Fruit fly (Drosophila melanogaster): ENCODE data around the gene Hsp60A.

Hsp60A gene

dm6 chrX:11149201-11149600 is 40.9 kb downstream of the Hsp60A start, which contains the start of gene Lint-1 (continued):
- TF ChIP-seq CG3995 (GFP tag; optimal IDR thresholded peaks at IDR 0.05): peak; percentile 26
- TF ChIP-seq CG10431 (GFP tag; optimal IDR thresholded peaks at IDR 0.05): no peak
- TF ChIP-seq CG7963 (GFP tag; IDR thresholded peaks at IDR 0.05; ENCODE audit: partially characterized antibody): no peak
- TF ChIP-seq CG3847 (GFP tag; IDR thresholded peaks at IDR 0.05): no peak
- 0 out of 2 replicates have a peak, but pooled peaks have one; percentile 17 for TF ChIP-seq sob (GFP tag; IDR thresholded peaks at IDR 0.05)
- TF ChIP-seq Camta (GFP tag; optimal IDR thresholded peaks at IDR 0.05): peak; percentile 26
- no peak for TF ChIP-seq CG7987 (GFP tag; optimal IDR thresholded peaks at IDR 0.05)
- no peak for TF ChIP-seq wor (GFP tag; IDR thresholded peaks at IDR 0.05)
- peak; percentile 85 for TF ChIP-seq pfk (GFP tag; optimal IDR thresholded peaks at IDR 0.05)
- 0 out of 2 replicates have a peak, but pooled peaks have one; percentile 45 for TF ChIP-seq NFAT (GFP tag; IDR thresholded peaks at IDR 0.05)
- TF ChIP-seq Xrp1 (GFP tag; IDR thresholded peaks at IDR 0.05): peak; percentile 28; the same call in 1 of the 2 replicates
- peak; percentile 37 for TF ChIP-seq BEAF-32 (GFP tag; optimal IDR thresholded peaks at IDR 0.05)
- TF ChIP-seq CG2678 (tag; optimal IDR thresholded peaks at IDR 0.05): peak; percentile 18
- TF ChIP-seq schlank (tag; optimal IDR thresholded peaks at IDR 0.05): no peak
- TF ChIP-seq sim (GFP tag; IDR thresholded peaks at IDR 0.05): no peak
- no peak for TF ChIP-seq tx (GFP tag; optimal IDR thresholded peaks at IDR 0.05)
- peak; percentile 14 for TF ChIP-seq Antp (GFP tag; optimal IDR thresholded peaks at IDR 0.05)
- peak; percentile 26; the same call in 1 of the 2 replicates for TF ChIP-seq sisA (GFP tag; IDR thresholded peaks at IDR 0.05)
- TF ChIP-seq CG11247 (GFP tag; IDR thresholded peaks at IDR 0.05): no peak
- no peak for TF ChIP-seq luna (GFP tag; optimal IDR thresholded peaks at IDR 0.05)
- TF ChIP-seq Dll (GFP tag; IDR thresholded peaks at IDR 0.05; ENCODE audit: partially characterized antibody): peak; percentile 47; the same call in 2 of the 4 replicates
- no peak for TF ChIP-seq slou (GFP tag; optimal IDR thresholded peaks at IDR 0.05)
- peak; percentile 6 for TF ChIP-seq vfl (GFP tag; optimal IDR thresholded peaks at IDR 0.05)
- no peak for TF ChIP-seq Hr3 (GFP tag; optimal IDR thresholded peaks at IDR 0.05)
- TF ChIP-seq Side (GFP tag; optimal IDR thresholded peaks at IDR 0.05): peak; percentile 12
- TF ChIP-seq kni (GFP tag; optimal IDR thresholded peaks at IDR 0.05): no peak
- peak; percentile 56 for TF ChIP-seq row (GFP tag; IDR thresholded peaks at IDR 0.05)
- TF ChIP-seq run (tag; optimal IDR thresholded peaks at IDR 0.05): no peak
- TF ChIP-seq E2f2 (GFP tag; IDR thresholded peaks at IDR 0.05): peak; percentile 21; the same call in 1 of the 2 replicates
- no peak for TF ChIP-seq CG13123 (GFP tag; optimal IDR thresholded peaks at IDR 0.05)
- no peak for TF ChIP-seq fd102C (GFP tag; optimal IDR thresholded peaks at IDR 0.05)
- TF ChIP-seq Rfx (GFP tag; IDR thresholded peaks at IDR 0.05): 0 out of 2 replicates have a peak, but pooled peaks have one; percentile 33
- peak in 1 of 2 experiments; percentile 40 for TF ChIP-seq dpn (GFP tag; optimal IDR thresholded peaks at IDR 0.05)
- TF ChIP-seq HHEX (GFP tag; optimal IDR thresholded peaks at IDR 0.05): no peak
- peak; percentile 94 for TF ChIP-seq CG1603 (tag; optimal IDR thresholded peaks at IDR 0.05)
- TF ChIP-seq CG10366 (GFP tag; IDR thresholded peaks at IDR 0.05): no peak
- no peak for TF ChIP-seq CG5180 (GFP tag; optimal IDR thresholded peaks at IDR 0.05)
- TF ChIP-seq Fer3 (tag; optimal IDR thresholded peaks at IDR 0.05): peak; percentile 2
- TF ChIP-seq her (GFP tag; optimal IDR thresholded peaks at IDR 0.05): peak; percentile 11
- peak; percentile 12 for TF ChIP-seq zfh2 (GFP tag; optimal IDR thresholded peaks at IDR 0.05)
- peak; percentile 49 for TF ChIP-seq Xbp1 (GFP tag; optimal IDR thresholded peaks at IDR 0.05)
- peak; percentile 39 for TF ChIP-seq ssp (GFP tag; IDR thresholded peaks at IDR 0.05)
- TF ChIP-seq Blimp-1 (GFP tag; optimal IDR thresholded peaks at IDR 0.05): no peak
- TF ChIP-seq Hmx (GFP tag; optimal IDR thresholded peaks at IDR 0.05): no peak
- peak; percentile 9 for TF ChIP-seq gfzf (GFP tag; optimal IDR thresholded peaks at IDR 0.05)
- TF ChIP-seq H2.0 (GFP tag; IDR thresholded peaks at IDR 0.05): 0 out of 2 replicates have a peak, but pooled peaks have one; percentile 31
- 0 out of 2 replicates have a peak, but pooled peaks have one; percentile 25 for TF ChIP-seq seq (GFP tag; IDR thresholded peaks at IDR 0.05)
- TF ChIP-seq CG2712 (tag; optimal IDR thresholded peaks at IDR 0.05): peak; percentile 7
- no peak for TF ChIP-seq onecut (GFP tag; IDR thresholded peaks at IDR 0.05)
- TF ChIP-seq unpg (GFP tag; optimal IDR thresholded peaks at IDR 0.05): peak; percentile 10
- 0 out of 3 replicates have a peak, but pooled peaks have one; percentile 22 for TF ChIP-seq Optix (GFP tag; IDR thresholded peaks at IDR 0.05)
